Worm (Caenorhabditis elegans): ENCODE results near the gene srj-38.

srj-38 gene

DNA sequence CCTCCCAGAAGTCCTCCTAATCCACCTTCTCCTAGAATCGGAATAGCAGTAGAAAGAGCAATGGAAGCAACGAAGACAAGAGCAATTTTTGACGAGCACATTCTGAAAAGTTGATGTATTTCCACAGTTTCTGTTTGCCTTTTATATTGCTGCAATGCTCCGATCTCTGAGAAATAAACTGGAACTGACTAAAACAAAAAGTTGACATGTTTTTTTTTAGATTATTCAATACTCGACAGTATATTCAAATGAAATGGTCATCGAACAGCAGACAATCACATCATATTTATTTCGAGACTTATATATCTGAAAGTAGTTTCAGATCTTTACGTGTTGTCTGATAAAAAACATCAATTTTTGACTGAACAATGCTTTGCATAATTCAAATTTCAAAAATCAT, 6.2 kb upstream of the srj-38 start, which contains the start of gene srlf-21:
Gene srlf-21 (minus strand): TSS at position 101 of the 400 bp plus-strand sequence.
- no peak for TF ChIP-seq fkh-10 (GFP tag; optimal IDR thresholded peaks at IDR 0.05)
- TF ChIP-seq blmp-1 (tag; optimal IDR thresholded peaks at IDR 0.05): no peak
- TF ChIP-seq mab-9 (GFP tag; IDR thresholded peaks at IDR 0.05): no peak
- no peak for TF ChIP-seq ets-5 (GFP tag; IDR thresholded peaks at IDR 0.05)
- no peak for TF ChIP-seq C04F5.9 (tag; optimal IDR thresholded peaks at IDR 0.05)
- TF ChIP-seq ceh-8 (GFP tag; optimal IDR thresholded peaks at IDR 0.05): no peak
- no peak for TF ChIP-seq sptf-1 (tag; optimal IDR thresholded peaks at IDR 0.05)
- no peak for TF ChIP-seq lir-3 (tag; optimal IDR thresholded peaks at IDR 0.05; ENCODE audit: poor library complexity)

DNA sequence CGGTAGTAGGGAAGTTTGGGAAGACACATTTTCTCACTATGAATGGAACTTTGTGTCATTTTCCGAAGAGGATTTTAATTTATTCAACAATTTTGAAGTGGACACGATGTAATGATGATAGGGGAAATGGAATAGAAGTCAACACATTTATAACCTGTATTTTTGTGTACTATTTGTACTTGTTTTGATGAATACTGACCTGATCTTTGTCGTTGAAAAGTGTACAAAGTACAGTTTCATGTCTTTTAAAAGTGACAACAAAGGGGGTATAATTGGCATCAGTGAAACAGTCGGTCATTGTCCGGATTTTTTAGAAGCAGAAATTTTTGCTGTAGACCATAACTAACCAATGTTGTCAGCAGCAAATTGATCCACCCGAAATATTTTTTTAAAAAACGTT, 5.0 kb upstream of the srj-38 start, which contains the start of gene T02B11.6:
Gene T02B11.6 (minus strand): TSS at position 101 of the 400 bp plus-strand sequence.
- TF ChIP-seq pax-3 (tag; optimal IDR thresholded peaks at IDR 0.05): no peak
- TF ChIP-seq efl-3 (GFP tag; optimal IDR thresholded peaks at IDR 0.05): no peak
- no peak for TF ChIP-seq fkh-10 (GFP tag; optimal IDR thresholded peaks at IDR 0.05)
- no peak for TF ChIP-seq tbx-2 (tag; optimal IDR thresholded peaks at IDR 0.05)
- TF ChIP-seq elt-2 (tag; optimal IDR thresholded peaks at IDR 0.05): no peak
- no peak for TF ChIP-seq tlp-1 (tag; optimal IDR thresholded peaks at IDR 0.05)
- TF ChIP-seq C04F5.9 (tag; optimal IDR thresholded peaks at IDR 0.05): no peak
- TF ChIP-seq ama-1 (optimal IDR thresholded peaks at IDR 0.05): no peak

DNA sequence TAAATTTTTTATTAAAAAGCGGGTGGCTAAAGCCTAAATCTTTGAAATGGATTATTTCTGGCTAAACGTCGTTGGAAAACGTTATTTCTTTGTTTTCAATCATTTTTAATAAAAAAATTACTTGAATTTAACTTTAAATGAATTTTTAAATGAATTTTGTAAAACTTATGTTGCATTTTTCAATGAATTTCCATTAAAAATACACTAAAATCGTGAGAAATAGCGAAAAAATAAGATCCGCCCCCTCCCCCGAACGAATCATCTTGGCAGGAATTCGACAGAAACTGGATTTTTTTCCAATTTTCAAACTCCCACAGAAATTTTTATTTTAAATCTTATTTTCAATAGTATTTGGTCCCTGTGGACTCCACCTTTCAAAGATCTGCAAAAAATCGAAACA, 5.1 kb downstream of the srj-38 start, which contains the start of gene srg-53:
Gene srg-53 (plus strand): TSS at position 301 of the 400 bp plus-strand sequence.
- TF ChIP-seq lsy-2 (tag; optimal IDR thresholded peaks at IDR 0.05) (no peak), nhr-47 (tag; optimal IDR thresholded peaks at IDR 0.05) (no peak), elt-2 (tag; optimal IDR thresholded peaks at IDR 0.05) (no peak)

DNA sequence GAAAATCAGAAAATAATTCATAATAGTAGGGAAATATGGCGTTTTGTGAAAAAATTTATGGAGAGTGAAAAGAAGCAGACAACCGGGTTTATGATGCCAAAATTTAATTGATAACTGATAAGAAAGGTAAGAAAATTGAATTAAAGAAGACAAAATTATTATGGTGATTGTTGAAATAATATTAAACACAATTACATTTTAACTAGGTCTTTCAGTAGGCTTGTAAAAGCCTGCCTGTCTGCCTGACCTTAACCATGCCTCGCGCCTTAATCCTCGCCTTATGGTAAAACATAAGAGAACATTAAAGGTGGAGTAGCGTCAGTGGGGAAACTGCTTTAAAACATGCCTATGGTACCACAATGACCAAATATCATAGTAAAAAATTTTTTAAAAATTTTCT, 5.7 kb downstream of the srj-38 start, which contains the start of gene T02B11.8:
Gene T02B11.8 (minus strand): TSS at position 101 of the 400 bp plus-strand sequence.
- TF ChIP-seq aha-1 (tag; optimal IDR thresholded peaks at IDR 0.05) (no peak), lin-13 (GFP tag; optimal IDR thresholded peaks at IDR 0.05) (no peak), dsc-1 (tag; optimal IDR thresholded peaks at IDR 0.05) (no peak), lin-15B (tag; optimal IDR thresholded peaks at IDR 0.05) (no peak), C04F5.9 (tag; optimal IDR thresholded peaks at IDR 0.05) (no peak), nhr-84 (tag; optimal IDR thresholded peaks at IDR 0.05) (no peak), efl-3 (GFP tag; optimal IDR thresholded peaks at IDR 0.05) (no peak), zip-4 (GFP tag; optimal IDR thresholded peaks at IDR 0.05) (no peak), nhr-90 (tag; optimal IDR thresholded peaks at IDR 0.05; ENCODE audit: poor library complexity) (no peak), nhr-71 (tag; optimal IDR thresholded peaks at IDR 0.05) (no peak), egl-13 (tag; optimal IDR thresholded peaks at IDR 0.05) (no peak), nhr-85 (tag) (no peak), lin-39 (tag; optimal IDR thresholded peaks at IDR 0.05) (no peak), isw-1 (GFP tag; IDR thresholded peaks at IDR 0.05) (no peak)

DNA sequence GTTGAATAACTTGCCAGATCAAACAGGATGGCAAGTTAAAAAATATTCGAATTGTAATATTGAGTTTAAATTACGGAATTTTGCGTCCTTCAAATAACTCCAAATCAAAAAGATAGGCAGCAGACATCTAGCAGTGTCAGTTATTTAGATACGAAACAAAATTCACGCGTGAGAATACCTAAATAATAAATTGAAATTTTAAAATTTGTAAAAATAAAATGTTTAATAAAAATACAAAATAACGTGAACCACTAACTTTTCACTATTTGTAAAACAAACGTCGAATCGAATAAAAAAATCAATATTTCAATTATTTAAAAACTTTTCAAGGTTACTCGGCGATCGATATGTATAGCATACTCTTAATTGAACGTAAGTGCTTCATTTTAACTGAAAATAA, 8.3 kb downstream of the srj-38 start, which contains the start of gene T02B11.9:
Gene T02B11.9 (plus strand): TSS at position 301 of the 400 bp plus-strand sequence.
- TF ChIP-seq pag-3 (tag; optimal IDR thresholded peaks at IDR 0.05; ENCODE audit: borderline replicate concordance, insufficient read depth) (no peak), unc-62 (GFP tag; optimal IDR thresholded peaks at IDR 0.05) (no peak), Y116A8C.19 (tag; optimal IDR thresholded peaks at IDR 0.05; ENCODE audit: borderline replicate concordance) (no peak), fos-1 (tag; optimal IDR thresholded peaks at IDR 0.05) (no peak), lin-13 (GFP tag; optimal IDR thresholded peaks at IDR 0.05) (no peak), zip-4 (GFP tag; optimal IDR thresholded peaks at IDR 0.05) (no peak), ztf-4 (tag; optimal IDR thresholded peaks at IDR 0.05) (no peak), nhr-47 (tag; optimal IDR thresholded peaks at IDR 0.05) (no peak), nhr-85 (tag) (no peak), C16A3.4 (tag; optimal IDR thresholded peaks at IDR 0.05) (no peak), sptf-1 (tag; optimal IDR thresholded peaks at IDR 0.05) (no peak), dsc-1 (tag; optimal IDR thresholded peaks at IDR 0.05) (no peak), lir-3 (tag; optimal IDR thresholded peaks at IDR 0.05; ENCODE audit: poor library complexity) (no peak), efl-1 (optimal IDR thresholded peaks at IDR 0.05) (no peak), efl-1 (GFP tag; optimal IDR thresholded peaks at IDR 0.05 in 1 of 2) (no peak), nhr-11 (tag; optimal IDR thresholded peaks at IDR 0.05) (no peak), unc-130 (tag; optimal IDR thresholded peaks at IDR 0.05) (no peak)

All from whole organism, L1 larva.